Fruit fly (Drosophila melanogaster) whole organism, pupa: ENCODE data around the gene CG2887.
A peak's percentile ranks its signal among the peaks of the same experiment; 100 is the strongest.

Experiments
- CG10348 ChIP-seq: fragments of 200-800 bp; sonication (Bioruptor generic); IDR thresholded peaks from 2 replicates; pipeline ENCODE4 v1.3.6; 2022; ENCODE audit warnings: missing biosample characterization, missing genetic modification characterization
- CG12605 ChIP-seq: fragments of 200-800 bp; sonication (Bioruptor generic); IDR thresholded peaks from 2 replicates; pipeline ENCODE4 v1.3.6; 2022; ENCODE audit warnings: missing biosample characterization, missing genetic modification characterization
- CG13204 ChIP-seq: fragments of 200-800 bp; sonication (Bioruptor generic); optimal IDR thresholded peaks from 2 replicates; lab custom pipeline; 2018; ENCODE audit warnings: missing biosample characterization, mild to moderate bottlenecking, missing genetic modification characterization, moderate library complexity
- CG14655 ChIP-seq: fragments of 200-800 bp; sonication (Bioruptor generic); optimal IDR thresholded peaks from 3 replicates; lab custom pipeline; 2017; ENCODE audit warnings: mild to moderate bottlenecking, missing biosample characterization, missing genetic modification reagents, missing genetic modification characterization
- CG15710 ChIP-seq: fragments of 200-800 bp; sonication (Bioruptor generic); optimal IDR thresholded peaks from 2 replicates; lab custom pipeline; 2018; ENCODE audit warnings: missing biosample characterization, mild to moderate bottlenecking, missing genetic modification characterization, moderate library complexity
- CG17806 ChIP-seq: fragments of 200-800 bp; sonication (Bioruptor generic); optimal IDR thresholded peaks from 2 replicates; lab custom pipeline; 2018; ENCODE audit warnings: missing biosample characterization, mild to moderate bottlenecking, missing genetic modification characterization, moderate library complexity
- CG32121 ChIP-seq: fragments of 200-800 bp; sonication (Bioruptor generic); IDR thresholded peaks from 2 replicates; pipeline ENCODE4 v1.3.6; 2022; ENCODE audit warnings: missing biosample characterization, missing genetic modification characterization
- CG34367 ChIP-seq: fragments of 200-800 bp; sonication (Bioruptor generic); optimal IDR thresholded peaks from 2 replicates; lab custom pipeline; 2018; ENCODE audit warnings: missing biosample characterization, mild to moderate bottlenecking, missing genetic modification characterization
- CG4496 ChIP-seq: fragments of 200-800 bp; sonication (Bioruptor generic); IDR thresholded peaks from 3 replicates; pipeline ENCODE4 v1.3.6; 2022; ENCODE audit warnings: missing biosample characterization, missing genetic modification characterization
- CG8159 ChIP-seq: fragments of 200-800 bp; sonication (Bioruptor generic); optimal IDR thresholded peaks from 3 replicates; lab custom pipeline; 2018; ENCODE audit warnings: missing biosample characterization, mild to moderate bottlenecking, missing genetic modification characterization, moderate library complexity
- CG8301 ChIP-seq: fragments of 200-800 bp; sonication (Bioruptor generic); optimal IDR thresholded peaks from 2 replicates; lab custom pipeline; 2018; ENCODE audit warnings: missing biosample characterization, mild to moderate bottlenecking, missing genetic modification characterization
- CG9948 ChIP-seq: fragments of 200-800 bp; sonication (Bioruptor generic); optimal IDR thresholded peaks from 2 replicates; lab custom pipeline; 2018; ENCODE audit warnings: missing biosample characterization, mild to moderate bottlenecking, missing genetic modification characterization, moderate library complexity
- D1 ChIP-seq: fragments of 200-800 bp; sonication (Bioruptor generic); optimal IDR thresholded peaks from 2 replicates; lab custom pipeline; 2018; ENCODE audit warnings: missing biosample characterization, mild to moderate bottlenecking, missing genetic modification characterization, moderate library complexity
- EcR ChIP-seq: fragments of 200-800 bp; sonication (Bioruptor generic); optimal IDR thresholded peaks from 3 replicates; lab custom pipeline; 2019; ENCODE audit warnings: missing biosample characterization, missing genetic modification characterization, mild to moderate bottlenecking, moderate library complexity, missing genetic modification reagents
- Ets98B ChIP-seq: fragments of 200-800 bp; sonication (Bioruptor generic); IDR thresholded peaks from 2 replicates; pipeline ENCODE4 v1.3.6; 2022; ENCODE audit warnings: missing biosample characterization, missing genetic modification characterization
- Pif1A ChIP-seq: fragments of 200-800 bp; sonication (Bioruptor generic); optimal IDR thresholded peaks from 3 replicates; lab custom pipeline; 2016; ENCODE audit warnings: missing biosample characterization, missing genetic modification characterization
- Pif1B ChIP-seq: fragments of 200-800 bp; sonication (Bioruptor generic); optimal IDR thresholded peaks from 3 replicates; lab custom pipeline; 2016; ENCODE audit warnings: missing biosample characterization, missing genetic modification characterization
- Snoo ChIP-seq: fragments of 200-800 bp; sonication (Bioruptor generic); optimal IDR thresholded peaks from 3 replicates; lab custom pipeline; 2017; ENCODE audit warnings: missing biosample characterization, mild to moderate bottlenecking, missing genetic modification characterization, inconsistent platforms
- fd96Ca ChIP-seq: fragments of 200-800 bp; sonication (Bioruptor generic); IDR thresholded peaks from 3 replicates; pipeline ENCODE4 v1.3.6; 2022; ENCODE audit warnings: missing biosample characterization, missing genetic modification characterization
- gl ChIP-seq: fragments of 200-800 bp; sonication (Bioruptor generic); optimal IDR thresholded peaks from 2 replicates; lab custom pipeline; 2018; ENCODE audit warnings: missing biosample characterization, mild to moderate bottlenecking, missing genetic modification characterization
- rn ChIP-seq: fragments of 200-800 bp; sonication (Bioruptor generic); IDR thresholded peaks from 2 replicates; pipeline ENCODE4 v1.3.6; 2022; ENCODE audit warnings: missing biosample characterization, missing genetic modification characterization

The CG2887 gene

dm6 chrX:10473510-10474212 is 4.6 kb downstream of the CG2887 start, which contains the start of gene CG2889:
Gene CG2889 (plus strand): TSS chrX:10473938.
- no peak for TF ChIP-seq CG34367 (tag; lab: Kevin White, UChicago)
- TF ChIP-seq fd96Ca (GFP tag; lab: Robert Waterston, UW), result 0 out of 3 replicates have a peak, but pooled peaks have one; percentile 30
- TF ChIP-seq CG12605 (GFP tag; lab: Robert Waterston, UW), result no peak
- no peak for TF ChIP-seq CG9948
- no peak for TF ChIP-seq CG14655 (GFP tag; lab: Kevin White, UChicago)
- TF ChIP-seq EcR, result peak; percentile 96
- no peak for TF ChIP-seq Ets98B (GFP tag; lab: Robert Waterston, UW)
- TF ChIP-seq, all 21 proteins: peak for 2

dm6 chrX:10472614-10473248 is 5.6 kb downstream of the CG2887 start:
- TF ChIP-seq fd96Ca (GFP tag; lab: Robert Waterston, UW) (peak; percentile 67; the same call in 2 of the 3 replicates), CG9948 (no peak), CG34367 (tag; lab: Kevin White, UChicago) (no peak), CG8301 (tag; lab: Kevin White, UChicago) (no peak), CG12605 (GFP tag; lab: Robert Waterston, UW) (no peak), Pif1B (GFP tag; lab: Kevin White, UChicago) (no peak), CG14655 (GFP tag; lab: Kevin White, UChicago) (no peak), CG10348 (no peak), D1 (tag; lab: Kevin White, UChicago) (no peak), Ets98B (GFP tag; lab: Robert Waterston, UW) (0 out of 2 replicates have a peak, but pooled peaks have one; percentile 28), CG13204 (peak; percentile 84), rn (GFP tag; lab: Robert Waterston, UW) (no peak), CG32121 (GFP tag; lab: Robert Waterston, UW) (0 out of 2 replicates have a peak, but pooled peaks have one; percentile 22), EcR (peak; percentile 64), Snoo (tag; lab: Kevin White, UChicago) (no peak), Pif1A (no peak), CG4496 (GFP tag; lab: Robert Waterston, UW) (no peak), CG17806 (tag; lab: Kevin White, UChicago) (no peak), gl (tag; lab: Kevin White, UChicago) (no peak), CG15710 (peak; percentile 10), CG8159 (no peak)

dm6 chrX:10464531-10464930 is 13.8 kb downstream of the CG2887 start:
- TF ChIP-seq CG4496 (GFP tag; lab: Robert Waterston, UW), result no peak
- TF ChIP-seq gl (tag; lab: Kevin White, UChicago), result no peak

- TF ChIP-seq CG17806 (tag; lab: Kevin White, UChicago) (no peak), EcR (no peak), CG8301 (tag; lab: Kevin White, UChicago) (no peak), Ets98B (GFP tag; lab: Robert Waterston, UW) (no peak), fd96Ca (GFP tag; lab: Robert Waterston, UW) (peak; percentile 40; the same call in 1 of the 3 replicates), CG12605 (GFP tag; lab: Robert Waterston, UW) (no peak), CG13204 (no peak), CG4496 (GFP tag; lab: Robert Waterston, UW) (0 out of 3 replicates have a peak, but pooled peaks have one; percentile 22)
Observed at dm6 chrX:10463056-10463710, 15.1 kb downstream of the CG2887 start.

dm6 chrX:10461938-10462337 is 16.4 kb downstream of the CG2887 start:
- TF ChIP-seq CG34367 (tag; lab: Kevin White, UChicago) (peak; percentile 2), CG14655 (GFP tag; lab: Kevin White, UChicago) (no peak)
- TF ChIP-seq, all 21 proteins: peak for 1

- TF ChIP-seq Pif1B (GFP tag; lab: Kevin White, UChicago), result peak; percentile 22
- no peak for TF ChIP-seq gl (tag; lab: Kevin White, UChicago)
- peak; percentile 59; the same call in 2 of the 3 replicates for TF ChIP-seq CG4496 (GFP tag; lab: Robert Waterston, UW)
- TF ChIP-seq D1 (tag; lab: Kevin White, UChicago), result no peak
- peak; percentile 33 for TF ChIP-seq CG15710
- peak; percentile 19 for TF ChIP-seq Snoo (tag; lab: Kevin White, UChicago)
- no peak; the same call in 1 of the 2 replicates for TF ChIP-seq Ets98B (GFP tag; lab: Robert Waterston, UW)
Observed at dm6 chrX:10460506-10461114, 17.7 kb downstream of the CG2887 start, which contains the start of gene Neb-cGP. Gene Neb-cGP (plus strand): TSS chrX:10460736.
